Fruit fly (Drosophila melanogaster): ENCODE measurements around the gene Cyp4e3.
A peak's percentile ranks its signal among the peaks of the same experiment; 100 is the strongest.

Cyp4e3 gene

DNA sequence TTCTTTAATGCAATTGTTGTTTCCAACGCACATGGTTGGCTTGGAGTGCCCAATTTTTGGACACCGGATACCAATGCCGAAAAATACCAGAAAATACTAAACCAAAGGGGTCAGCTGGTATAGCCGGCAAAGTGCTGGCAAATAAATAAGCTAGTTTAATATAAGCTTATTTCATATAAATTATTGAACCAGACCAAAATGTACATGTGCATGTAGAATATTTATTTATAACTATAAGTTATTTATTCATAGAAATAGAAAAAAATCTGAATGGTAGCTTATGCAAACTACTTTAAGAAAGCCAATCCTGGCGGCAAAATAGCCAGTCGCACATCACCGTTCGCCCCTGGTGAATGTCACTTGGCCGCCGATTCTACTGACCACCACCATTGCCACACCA, 49.4 kb downstream of the Cyp4e3 start, which contains the start of gene pelo (continued):
- TF ChIP-seq CG43689 (GFP tag; IDR thresholded peaks at IDR 0.05) (no peak), pho (GFP tag; optimal IDR thresholded peaks at IDR 0.05) (no peak), Gug (GFP tag; IDR thresholded peaks at IDR 0.05) (no peak; the same call in 3 of the 4 replicates), E2f2 (GFP tag; IDR thresholded peaks at IDR 0.05) (0 out of 2 replicates have a peak, but pooled peaks have one; percentile 38), Mad (GFP tag; optimal IDR thresholded peaks at IDR 0.05) (peak; percentile 5), gsb-n (tag; optimal IDR thresholded peaks at IDR 0.05) (peak; percentile 60), CG16813 (GFP tag; IDR thresholded peaks at IDR 0.05; ENCODE audit: partially characterized antibody) (no peak), Dip3 (GFP tag; optimal IDR thresholded peaks at IDR 0.05) (peak; percentile 20), esg (GFP tag; conservative IDR thresholded peaks at IDR 0.05) (peak; percentile 54), ap (GFP tag; IDR thresholded peaks at IDR 0.05) (no peak), hth (optimal IDR thresholded peaks at IDR 0.05) (no peak), CG4360 (GFP tag; IDR thresholded peaks at IDR 0.05) (no peak), fd102C (GFP tag; optimal IDR thresholded peaks at IDR 0.05) (peak; percentile 15), Mrtf (GFP tag; IDR thresholded peaks at IDR 0.05) (no peak), CG16863 (GFP tag; optimal IDR thresholded peaks at IDR 0.05) (no peak), CG2120 (GFP tag; optimal IDR thresholded peaks at IDR 0.05) (peak; percentile 70), chn (GFP tag; optimal IDR thresholded peaks at IDR 0.05) (no peak), Usf (GFP tag; optimal IDR thresholded peaks at IDR 0.05) (peak; percentile 60), CG4424 (GFP tag; optimal IDR thresholded peaks at IDR 0.05) (peak; percentile 66), kni (GFP tag; optimal IDR thresholded peaks at IDR 0.05) (peak; percentile 1), CHES-1-like (GFP tag; optimal IDR thresholded peaks at IDR 0.05) (no peak), nerfin-1 (tag; optimal IDR thresholded peaks at IDR 0.05) (peak; percentile 61), Nf-YB (GFP tag; optimal IDR thresholded peaks at IDR 0.05) (peak; percentile 57), CG34224 (GFP tag; IDR thresholded peaks at IDR 0.05; ENCODE audit: partially characterized antibody) (no peak), CG17568 (GFP tag; optimal IDR thresholded peaks at IDR 0.05) (peak; percentile 28), wdn (GFP tag; IDR thresholded peaks at IDR 0.05) (no peak), CG9932 (GFP tag; IDR thresholded peaks at IDR 0.05) (peak; percentile 62), YL-1 (GFP tag; optimal IDR thresholded peaks at IDR 0.05) (peak; percentile 67), ttk (GFP tag; IDR thresholded peaks at IDR 0.05) (peak; percentile 54; the same call in 1 of the 2 replicates), Six4 (GFP tag; optimal IDR thresholded peaks at IDR 0.05) (no peak), jumu (GFP tag; optimal IDR thresholded peaks at IDR 0.05) (no peak), CG2875 (GFP tag; optimal IDR thresholded peaks at IDR 0.05) (peak; percentile 2), mam (GFP tag; optimal IDR thresholded peaks at IDR 0.05) (no peak), pnt (GFP tag; optimal IDR thresholded peaks at IDR 0.05) (no peak), Fer3 (tag; optimal IDR thresholded peaks at IDR 0.05) (peak; percentile 51), tap (tag; optimal IDR thresholded peaks at IDR 0.05) (peak; percentile 24), CG18476 (GFP tag; optimal IDR thresholded peaks at IDR 0.05) (peak; percentile 39), CG8944 (GFP tag; optimal IDR thresholded peaks at IDR 0.05) (no peak), sc (optimal IDR thresholded peaks at IDR 0.05) (no peak), sc (GFP tag; optimal IDR thresholded peaks at IDR 0.05) (peak; percentile 21), CG8765 (GFP tag; IDR thresholded peaks at IDR 0.05) (peak; percentile 45; the same call in 1 of the 2 replicates), HLH3B (GFP tag; IDR thresholded peaks at IDR 0.05) (peak; percentile 54; the same call in 1 of the 2 replicates), CG16815 (GFP tag; optimal IDR thresholded peaks at IDR 0.05) (peak; percentile 53), sqz (GFP tag; optimal IDR thresholded peaks at IDR 0.05) (no peak), pita (GFP tag; optimal IDR thresholded peaks at IDR 0.05) (no peak), Aef1 (GFP tag; IDR thresholded peaks at IDR 0.05) (peak; percentile 43; the same call in 2 of the 3 replicates), ara (GFP tag; IDR thresholded peaks at IDR 0.05) (peak; percentile 44; the same call in 1 of the 2 replicates), Hand (GFP tag; optimal IDR thresholded peaks at IDR 0.05) (no peak), CG12744 (GFP tag; optimal IDR thresholded peaks at IDR 0.05) (no peak), Dref (GFP tag; IDR thresholded peaks at IDR 0.05) (no peak), btn (GFP tag; optimal IDR thresholded peaks at IDR 0.05) (no peak), dimm (GFP tag; IDR thresholded peaks at IDR 0.05) (no peak), so (GFP tag; IDR thresholded peaks at IDR 0.05) (0 out of 3 replicates have a peak, but pooled peaks have one; percentile 31)

All from whole organism, embryonic.